Fruit fly (Drosophila melanogaster) whole organism, embryonic: ENCODE results near the gene eIF3h.

Experiments used
- CG11504 ChIP-seq: fragments of 200-800 bp; sonication (Bioruptor generic); optimal IDR thresholded peaks from 3 replicates; lab custom pipeline; 2019; ENCODE audit warnings: missing biosample characterization, mild to moderate bottlenecking, missing genetic modification characterization, moderate library complexity
- CG11695 ChIP-seq: fragments of 200-800 bp; sonication (Bioruptor generic); IDR thresholded peaks from 3 replicates; pipeline ENCODE4 v1.3.6; 2022; ENCODE audit warnings: missing biosample characterization, missing genetic modification characterization
- CG14050 ChIP-seq: fragments of 200-800 bp; sonication (Bioruptor generic); IDR thresholded peaks from 3 replicates; pipeline ENCODE4 v1.3.6; 2022; ENCODE audit warnings: missing biosample characterization, missing genetic modification characterization
- CG15269 ChIP-seq: fragments of 200-800 bp; sonication (Bioruptor generic); optimal IDR thresholded peaks from 2 replicates; lab custom pipeline; 2018; ENCODE audit warnings: missing biosample characterization, mild to moderate bottlenecking, missing genetic modification characterization, moderate library complexity
- CG17328 ChIP-seq: fragments of 200-800 bp; sonication (Bioruptor generic); IDR thresholded peaks from 2 replicates; pipeline ENCODE4 v1.3.6; 2022; ENCODE audit warnings: missing biosample characterization, missing genetic modification characterization
- CG17385 ChIP-seq: fragments of 200-800 bp; sonication (Bioruptor generic); optimal IDR thresholded peaks from 3 replicates; lab custom pipeline; 2018; ENCODE audit warnings: missing biosample characterization, mild to moderate bottlenecking, missing genetic modification characterization
- CG18476 ChIP-seq: fragments of 200-800 bp; sonication (Bioruptor generic); optimal IDR thresholded peaks from 2 replicates; lab custom pipeline; 2016; ENCODE audit warnings: missing biosample characterization, mild to moderate bottlenecking, missing genetic modification characterization
- CG31224 ChIP-seq: fragments of 200-800 bp; sonication (Bioruptor generic); IDR thresholded peaks from 2 replicates; pipeline ENCODE4 v1.3.6; 2022; ENCODE audit warnings: missing biosample characterization, missing genetic modification characterization
- CG32767 ChIP-seq: fragments of 200-800 bp; sonication (Bioruptor generic); IDR thresholded peaks from 2 replicates; pipeline ENCODE4 v1.3.6; 2022; ENCODE audit warnings: missing biosample characterization, missing genetic modification characterization
- CG33557 ChIP-seq: fragments of 200-800 bp; sonication (Bioruptor generic); optimal IDR thresholded peaks from 2 replicates; lab custom pipeline; 2019; ENCODE audit warnings: missing biosample characterization, mild to moderate bottlenecking, missing genetic modification characterization, moderate library complexity
- CG4282 ChIP-seq: fragments of 200-800 bp; sonication (Bioruptor generic); optimal IDR thresholded peaks from 2 replicates; lab custom pipeline; 2016; ENCODE audit warnings: missing biosample characterization, missing genetic modification characterization
- CG6689 ChIP-seq: fragments of 200-800 bp; sonication (Bioruptor generic); IDR thresholded peaks from 2 replicates; pipeline ENCODE4 v1.3.6; 2022; ENCODE audit warnings: missing biosample characterization, missing genetic modification characterization
- CG6765 ChIP-seq: fragments of 200-800 bp; sonication (Bioruptor generic); optimal IDR thresholded peaks from 3 replicates; lab custom pipeline; 2017; ENCODE audit warnings: missing biosample characterization, mild to moderate bottlenecking, missing genetic modification characterization
- CG6791 ChIP-seq: fragments of 200-800 bp; sonication (Bioruptor generic); IDR thresholded peaks from 3 replicates; pipeline ENCODE4 v1.3.6; 2022; ENCODE audit warnings: missing biosample characterization, missing genetic modification characterization; ENCODE audit not compliant: partially characterized antibody
- CG8765 ChIP-seq: fragments of 200-800 bp; sonication (Bioruptor generic); IDR thresholded peaks from 2 replicates; pipeline ENCODE4 v1.3.6; 2022; ENCODE audit warnings: missing biosample characterization, missing genetic modification characterization
- CG9215 ChIP-seq: fragments of 200-800 bp; sonication (Bioruptor generic); IDR thresholded peaks from 2 replicates; pipeline ENCODE4 v1.3.6; 2022; ENCODE audit warnings: missing biosample characterization, missing genetic modification characterization
- CG9727 ChIP-seq: fragments of 200-800 bp; sonication (Bioruptor generic); optimal IDR thresholded peaks from 3 replicates; lab custom pipeline; 2017; ENCODE audit warnings: missing biosample characterization, mild to moderate bottlenecking, missing genetic modification characterization
- Dll ChIP-seq: fragments of 200-800 bp; sonication (Bioruptor generic); IDR thresholded peaks from 4 replicates; pipeline ENCODE4 v1.3.6; 2022; ENCODE audit warnings: missing biosample characterization, missing genetic modification characterization; ENCODE audit not compliant: partially characterized antibody
- Fer2 ChIP-seq: fragments of 200-800 bp; sonication (Bioruptor generic); optimal IDR thresholded peaks from 2 replicates; lab custom pipeline; 2018; ENCODE audit warnings: missing biosample characterization, mild to moderate bottlenecking, missing genetic modification characterization, moderate library complexity
- Fer3 ChIP-seq: fragments of 200-800 bp; sonication (Bioruptor generic); optimal IDR thresholded peaks from 2 replicates; lab custom pipeline; 2018; ENCODE audit warnings: missing biosample characterization, mild to moderate bottlenecking, missing genetic modification characterization, moderate library complexity
- Hr78 ChIP-seq, 2 experiments: fragments of 200-800 bp in 1 of 2; fragments of >200 bp in 1 of 2; sonication (Bioruptor generic) in 1 of 2; optimal IDR thresholded peaks; 2 replicates each; lab custom pipeline; 2017 to 2019; ENCODE audit warnings: missing biosample characterization in 2 of 2, missing genetic modification characterization in 2 of 2, mild to moderate bottlenecking in 1 of 2, moderate library complexity in 1 of 2
- NFAT ChIP-seq: fragments of 200-800 bp; sonication (Bioruptor generic); IDR thresholded peaks from 2 replicates; pipeline ENCODE4 v1.3.6; 2022; ENCODE audit warnings: missing biosample characterization, missing genetic modification characterization
- Ssrp ChIP-seq: fragments of 200-800 bp; sonication (Bioruptor generic); optimal IDR thresholded peaks from 2 replicates; lab custom pipeline; 2018; ENCODE audit warnings: missing biosample characterization, mild to moderate bottlenecking, missing genetic modification characterization, moderate library complexity
- Tbp ChIP-seq: fragments of >200 bp; optimal IDR thresholded peaks from 2 replicates; lab custom pipeline; 2018; ENCODE audit warnings: missing biosample characterization, missing genetic modification characterization
- ac ChIP-seq: fragments of 200-800 bp; sonication (Bioruptor generic); optimal IDR thresholded peaks from 3 replicates; lab custom pipeline; 2017; ENCODE audit warnings: missing biosample characterization, mild to moderate bottlenecking, missing genetic modification characterization
- ash1 ChIP-seq: fragments of 200-800 bp; sonication (Bioruptor generic); optimal IDR thresholded peaks from 2 replicates; lab custom pipeline; 2018; ENCODE audit warnings: missing biosample characterization, mild to moderate bottlenecking, missing genetic modification characterization
- caup ChIP-seq: fragments of 200-800 bp; sonication (Bioruptor generic); optimal IDR thresholded peaks from 3 replicates; lab custom pipeline; 2017; ENCODE audit warnings: missing biosample characterization, mild to moderate bottlenecking, missing genetic modification characterization, moderate library complexity; ENCODE audit not compliant: severe bottlenecking
- chinmo ChIP-seq: fragments of 200-800 bp; sonication (Bioruptor generic); IDR thresholded peaks from 4 replicates; pipeline ENCODE4 v1.3.6; 2022; ENCODE audit warnings: missing biosample characterization, missing genetic modification characterization; ENCODE audit not compliant: partially characterized antibody
- croc ChIP-seq: fragments of 200-800 bp; sonication (Bioruptor generic); conservative IDR thresholded peaks from 3 replicates; pipeline ENCODE4 v1.3.6; 2022; ENCODE audit warnings: missing biosample characterization, missing genetic modification characterization
- dysf ChIP-seq: fragments of 200-800 bp; sonication (Bioruptor generic); IDR thresholded peaks from 3 replicates; pipeline ENCODE4 v1.3.6; 2022; ENCODE audit warnings: missing biosample characterization, missing genetic modification characterization
- emc ChIP-seq: fragments of 200-800 bp; sonication (Bioruptor generic); optimal IDR thresholded peaks from 2 replicates; lab custom pipeline; 2016; ENCODE audit warnings: missing biosample characterization, missing genetic modification characterization
- fd64A ChIP-seq: fragments of 200-800 bp; sonication (Bioruptor generic); optimal IDR thresholded peaks from 3 replicates; lab custom pipeline; 2018; ENCODE audit warnings: missing biosample characterization, mild to moderate bottlenecking, missing genetic modification characterization
- jumu ChIP-seq: fragments of 200-800 bp; sonication (Bioruptor generic); optimal IDR thresholded peaks from 3 replicates; lab custom pipeline; 2016; ENCODE audit warnings: missing biosample characterization, missing genetic modification characterization
- kay ChIP-seq: fragments of 200-800 bp; sonication (Bioruptor generic); optimal IDR thresholded peaks from 2 replicates; lab custom pipeline; 2016; ENCODE audit warnings: missing biosample characterization, missing genetic modification characterization
- lab ChIP-seq: fragments of 200-800 bp; sonication (Bioruptor generic); optimal IDR thresholded peaks from 3 replicates; lab custom pipeline; 2017; ENCODE audit warnings: missing biosample characterization, missing genetic modification characterization, mild to moderate bottlenecking, moderate library complexity, missing genetic modification reagents
- lola ChIP-seq, 3 experiments: fragments of >200 bp in 2 of 3; fragments of 200-800 bp in 1 of 3; sonication (Bioruptor generic) in 1 of 3; optimal IDR thresholded peaks; 2 replicates each; lab custom pipeline; 2017 to 2019; ENCODE audit warnings: missing biosample characterization in 3 of 3, missing genetic modification characterization in 3 of 3, mild to moderate bottlenecking in 1 of 3, moderate library complexity in 1 of 3
- odd ChIP-seq: fragments of 200-800 bp; sonication (Bioruptor generic); optimal IDR thresholded peaks from 2 replicates; lab custom pipeline; 2017; ENCODE audit warnings: missing biosample characterization, mild to moderate bottlenecking, missing genetic modification characterization
- pzg ChIP-seq: fragments of 200-800 bp; sonication (Bioruptor generic); optimal IDR thresholded peaks from 3 replicates; lab custom pipeline; 2018; ENCODE audit warnings: missing biosample characterization, mild to moderate bottlenecking, missing genetic modification characterization, moderate library complexity
- sc ChIP-seq, 3 experiments: fragments of >200 bp in 2 of 3; fragments of 200-800 bp in 1 of 3; sonication (Bioruptor generic) in 1 of 3; optimal IDR thresholded peaks; 2 replicates in 2 of 3; 3 replicates in 1 of 3; lab custom pipeline; 2017; ENCODE audit warnings: mild to moderate bottlenecking in 1 of 3, missing biosample characterization in 1 of 3, missing genetic modification characterization in 1 of 3, missing genetic modification reagents in 1 of 3
- sens ChIP-seq: fragments of 200-800 bp; sonication (Bioruptor generic); peaks from one replicate; lab custom pipeline; 2016; ENCODE audit warnings: missing biosample characterization, missing genetic modification characterization
- shn ChIP-seq: fragments of 200-800 bp; sonication (Bioruptor generic); optimal IDR thresholded peaks from 3 replicates; lab custom pipeline; 2016; ENCODE audit warnings: missing biosample characterization, missing genetic modification characterization
- sr ChIP-seq: fragments of 200-800 bp; sonication (Bioruptor generic); IDR thresholded peaks from 3 replicates; pipeline ENCODE4 v1.3.6; 2022; ENCODE audit warnings: missing biosample characterization, missing genetic modification characterization
- ssp ChIP-seq: fragments of 200-800 bp; sonication (Bioruptor generic); IDR thresholded peaks from 2 replicates; pipeline ENCODE4 v1.3.6; 2022; ENCODE audit warnings: missing biosample characterization, missing genetic modification characterization
- tio ChIP-seq: fragments of 200-800 bp; sonication (Bioruptor generic); optimal IDR thresholded peaks from 2 replicates; lab custom pipeline; 2017; ENCODE audit warnings: missing biosample characterization, missing genetic modification characterization, inconsistent platforms
- ttk ChIP-seq: fragments of 200-800 bp; sonication (Bioruptor generic); IDR thresholded peaks from 2 replicates; pipeline ENCODE4 v2.1.2; 2022; ENCODE audit warnings: missing biosample characterization, missing genetic modification characterization
- z ChIP-seq: fragments of 200-800 bp; sonication (Bioruptor generic); IDR thresholded peaks from 3 replicates; pipeline ENCODE4 v1.3.6; 2022; ENCODE audit warnings: missing biosample characterization, missing genetic modification characterization

eIF3h gene

DNA sequence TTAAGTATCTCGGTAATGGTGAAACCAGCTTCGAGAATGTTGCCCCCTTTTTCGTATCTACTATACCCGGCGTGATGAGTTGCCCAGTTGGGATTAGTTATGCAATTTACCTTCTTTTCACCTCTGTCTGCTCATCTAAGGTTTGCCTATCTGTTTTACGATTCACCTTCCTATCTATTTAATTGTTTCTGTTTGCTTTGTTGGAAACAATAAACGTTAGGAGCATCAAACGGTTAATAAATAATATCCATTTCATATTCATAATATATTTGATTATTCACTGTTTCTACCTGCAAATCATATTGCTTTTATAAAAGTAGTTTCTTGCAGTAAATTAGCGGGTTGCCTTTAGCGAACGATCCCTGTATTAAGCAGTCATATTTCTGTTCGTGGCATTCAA is 45.6 kb downstream of the eIF3h start (continued):
- TF ChIP-seq ash1 (no peak), ttk (GFP tag; lab: Robert Waterston, UW) (no peak), CG9215 (no peak), CG14050 (GFP tag; lab: Robert Waterston, UW) (no peak), CG9727 (no peak), ssp (GFP tag; lab: Robert Waterston, UW) (no peak), lab (peak; percentile 21), CG11504 (tag; lab: Kevin White, UChicago) (no peak), CG17328 (GFP tag; lab: Robert Waterston, UW) (no peak), Fer3 (tag; lab: Kevin White, UChicago) (no peak), emc (GFP tag; lab: Kevin White, UChicago) (no peak), CG11695 (GFP tag; lab: Robert Waterston, UW) (0 out of 3 replicates have a peak, but pooled peaks have one; percentile 18), CG8765 (GFP tag; lab: Robert Waterston, UW) (no peak), NFAT (GFP tag; lab: Robert Waterston, UW) (no peak), ac (no peak), lola (GFP tag; optimal IDR thresholded peaks at IDR 0.05; lab: Kevin White, UChicago) (no peak), shn (GFP tag; lab: Kevin White, UChicago) (no peak), pzg (GFP tag; lab: Kevin White, UChicago) (no peak), CG31224 (no peak), kay (GFP tag; lab: Kevin White, UChicago) (no peak), sc (optimal IDR thresholded peaks at IDR 0.05; lab: Kevin White, UChicago) (no peak), sc (GFP tag; optimal IDR thresholded peaks at IDR 0.05; lab: Kevin White, UChicago) (no peak)
- TF ChIP-seq, all 482 proteins: peak for 14

DNA sequence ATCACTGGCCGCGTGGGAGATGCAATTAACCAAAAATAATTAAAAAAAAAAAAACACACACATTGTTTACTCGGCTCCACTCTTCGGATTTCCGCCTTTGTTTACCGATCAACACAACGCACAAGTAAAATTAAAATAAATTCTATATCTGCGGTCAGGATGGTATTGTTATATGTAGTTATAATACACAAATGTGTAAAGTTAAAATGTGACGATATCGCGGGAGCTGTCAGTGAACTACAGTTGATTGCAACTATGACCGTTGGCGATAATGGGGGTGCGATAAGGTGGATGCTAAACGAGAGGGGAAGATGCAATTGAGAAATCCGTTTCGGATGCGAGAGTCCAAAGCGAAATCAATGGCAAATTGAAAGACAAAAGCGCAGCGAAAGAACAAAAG is 46.6 kb downstream of the eIF3h start:
- no peak for TF ChIP-seq CG18476 (GFP tag; lab: Kevin White, UChicago)
- TF ChIP-seq Dll (GFP tag; lab: Robert Waterston, UW), result no peak
- TF ChIP-seq CG6765 (GFP tag; lab: Kevin White, UChicago), result no peak
- TF ChIP-seq Ssrp (tag; lab: Kevin White, UChicago), result no peak
- peak; percentile 24; the same call in 1 of the 3 replicates for TF ChIP-seq sr
- TF ChIP-seq tio (GFP tag; lab: Kevin White, UChicago), result no peak
- TF ChIP-seq CG4282 (GFP tag; lab: Kevin White, UChicago), result no peak
- peak; percentile 55 for TF ChIP-seq sens (GFP tag; lab: Kevin White, UChicago)
- no peak for TF ChIP-seq Fer2 (tag; lab: Kevin White, UChicago)
- no peak for TF ChIP-seq fd64A (GFP tag; lab: Kevin White, UChicago)

DNA sequence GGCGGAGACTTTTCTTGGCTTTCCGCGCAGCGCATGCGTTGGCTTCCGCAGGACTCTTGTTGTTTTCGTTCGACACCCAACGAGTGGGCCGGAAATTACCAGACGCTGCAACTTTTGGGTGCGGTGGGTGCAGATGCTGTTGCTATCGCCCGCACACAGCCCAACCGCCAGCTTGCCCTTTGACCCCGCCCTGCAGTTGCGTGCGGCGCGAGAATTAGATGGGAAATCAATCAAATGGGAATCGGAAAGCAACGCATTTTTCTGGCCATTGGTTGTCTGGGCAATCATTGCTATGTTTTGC is 47.5 kb downstream of the eIF3h start:
- TF ChIP-seq CG17385 (GFP tag; lab: Kevin White, UChicago) (no peak), Hr78 (GFP tag; optimal IDR thresholded peaks at IDR 0.05; lab: Kevin White, UChicago) (peak in 1 of 2 experiments; percentile 89), CG33557 (no peak), CG15269 (no peak), croc (GFP tag; lab: Robert Waterston, UW) (no peak), CG6791 (GFP tag; lab: Robert Waterston, UW) (0 out of 3 replicates have a peak, but pooled peaks have one; percentile 26), jumu (GFP tag; lab: Kevin White, UChicago) (no peak), CG32767 (GFP tag; lab: Robert Waterston, UW) (no peak), CG6689 (GFP tag; lab: Robert Waterston, UW) (no peak), chinmo (GFP tag; lab: Robert Waterston, UW) (0 out of 4 replicates have a peak, but pooled peaks have one; percentile 52), dysf (GFP tag; lab: Robert Waterston, UW) (no peak), caup (GFP tag; lab: Kevin White, UChicago) (no peak), odd (GFP tag; lab: Kevin White, UChicago) (no peak), Tbp (no peak), z (GFP tag; lab: Robert Waterston, UW) (0 out of 3 replicates have a peak, but pooled peaks have one; percentile 24)
